Fruit fly (Drosophila melanogaster): ENCODE data around the gene muc.
A peak's percentile ranks its signal among the peaks of the same experiment; 100 is the strongest.

The muc gene

dm6 chr2L:7422429-7423283, 4.0 kb upstream of the muc start (continued):
- TF ChIP-seq usp (GFP tag; optimal IDR thresholded peaks at IDR 0.05), result no peak
- TF ChIP-seq CG7357 (GFP tag; IDR thresholded peaks at IDR 0.05), result no peak
- TF ChIP-seq Rfx (GFP tag; IDR thresholded peaks at IDR 0.05), result no peak
- TF ChIP-seq lola (GFP tag; optimal IDR thresholded peaks at IDR 0.05), result no peak
- no peak for TF ChIP-seq Lhr (GFP tag; optimal IDR thresholded peaks at IDR 0.05)
- no peak for TF ChIP-seq CG14667 (GFP tag; IDR thresholded peaks at IDR 0.05)
- TF ChIP-seq CG8290 (GFP tag; optimal IDR thresholded peaks at IDR 0.05), result no peak
- TF ChIP-seq CG8290 (tag; optimal IDR thresholded peaks at IDR 0.05), result no peak
- TF ChIP-seq otp (GFP tag; IDR thresholded peaks at IDR 0.05), result no peak
- TF ChIP-seq sna (GFP tag; IDR thresholded peaks at IDR 0.05; ENCODE audit: partially characterized antibody), result no peak
- TF ChIP-seq CG6254 (GFP tag; optimal IDR thresholded peaks at IDR 0.05), result no peak
- peak; percentile 22 for TF ChIP-seq CG2712 (tag; optimal IDR thresholded peaks at IDR 0.05)
- no peak for TF ChIP-seq CG4854 (GFP tag; optimal IDR thresholded peaks at IDR 0.05)
- TF ChIP-seq C15 (GFP tag; IDR thresholded peaks at IDR 0.05), result no peak
- TF ChIP-seq Ssrp (tag; optimal IDR thresholded peaks at IDR 0.05), result peak; percentile 6
- no peak for TF ChIP-seq CG9876 (GFP tag; optimal IDR thresholded peaks at IDR 0.05)
- no peak for TF ChIP-seq ato (GFP tag; IDR thresholded peaks at IDR 0.05; ENCODE audit: partially characterized antibody)
- TF ChIP-seq CG9932 (GFP tag; IDR thresholded peaks at IDR 0.05), result no peak
- no peak for TF ChIP-seq nerfin-2 (GFP tag; IDR thresholded peaks at IDR 0.05; ENCODE audit: partially characterized antibody)
- TF ChIP-seq lov (optimal IDR thresholded peaks at IDR 0.05), result no peak
- TF ChIP-seq lov (GFP tag; IDR thresholded peaks at IDR 0.05), result no peak
- no peak for TF ChIP-seq slp2 (GFP tag; optimal IDR thresholded peaks at IDR 0.05)
- peak; percentile 2 for TF ChIP-seq Blimp-1 (GFP tag; optimal IDR thresholded peaks at IDR 0.05)
- no peak for TF ChIP-seq wor (GFP tag; IDR thresholded peaks at IDR 0.05)
- peak; percentile 7 for TF ChIP-seq CG30431 (GFP tag; optimal IDR thresholded peaks at IDR 0.05)
- peak; percentile 21 for TF ChIP-seq CG4820 (GFP tag; optimal IDR thresholded peaks at IDR 0.05)
- no peak for TF ChIP-seq CG13287 (GFP tag; IDR thresholded peaks at IDR 0.05; ENCODE audit: partially characterized antibody)
- TF ChIP-seq Dip3 (GFP tag; optimal IDR thresholded peaks at IDR 0.05), result no peak
- TF ChIP-seq CG10209 (GFP tag; optimal IDR thresholded peaks at IDR 0.05), result no peak
- TF ChIP-seq danr (GFP tag; IDR thresholded peaks at IDR 0.05), result no peak
- no peak for TF ChIP-seq CG1529 (GFP tag; optimal IDR thresholded peaks at IDR 0.05)
- TF ChIP-seq Ada2b (GFP tag; IDR thresholded peaks at IDR 0.05), result no peak
- no peak for TF ChIP-seq exex (tag; optimal IDR thresholded peaks at IDR 0.05)
- 0 out of 2 replicates have a peak, but pooled peaks have one; percentile 39 for TF ChIP-seq sim (GFP tag; IDR thresholded peaks at IDR 0.05)
- TF ChIP-seq gro (GFP tag; optimal IDR thresholded peaks at IDR 0.05), result no peak
- no peak for TF ChIP-seq lilli (GFP tag; optimal IDR thresholded peaks at IDR 0.05)
- no peak for TF ChIP-seq Usf (GFP tag; optimal IDR thresholded peaks at IDR 0.05)
- no peak for TF ChIP-seq CG10366 (GFP tag; IDR thresholded peaks at IDR 0.05)
- TF ChIP-seq ken (GFP tag; IDR thresholded peaks at IDR 0.05), result peak; percentile 50; the same call in 1 of the 3 replicates
- no peak for TF ChIP-seq Ptx1 (GFP tag; IDR thresholded peaks at IDR 0.05)
- TF ChIP-seq hth (optimal IDR thresholded peaks at IDR 0.05), result no peak
- TF ChIP-seq Poxn (GFP tag; IDR thresholded peaks at IDR 0.05), result no peak
- TF ChIP-seq CG18262 (tag; optimal IDR thresholded peaks at IDR 0.05), result peak; percentile 34
- TF ChIP-seq sr (GFP tag; IDR thresholded peaks at IDR 0.05), result 0 out of 3 replicates have a peak, but pooled peaks have one; percentile 21
- TF ChIP-seq klu (GFP tag; IDR thresholded peaks at IDR 0.05), result no peak
- no peak for TF ChIP-seq pan (optimal IDR thresholded peaks at IDR 0.05)
- no peak for TF ChIP-seq pan (GFP tag; optimal IDR thresholded peaks at IDR 0.05 in 1 of 2, IDR thresholded peaks at IDR 0.05 in 1 of 2)
- no peak for TF ChIP-seq z (GFP tag; IDR thresholded peaks at IDR 0.05)
- TF ChIP-seq HLH54F (GFP tag; optimal IDR thresholded peaks at IDR 0.05), result no peak
- TF ChIP-seq CG15479 (GFP tag; optimal IDR thresholded peaks at IDR 0.05), result no peak
- TF ChIP-seq CG5245 (GFP tag; optimal IDR thresholded peaks at IDR 0.05), result no peak

Data from whole organism, embryonic.